Worm (Caenorhabditis elegans) whole organism, L4 larva: ENCODE results near the gene lipl-4.

Experiments
- D1046.2 ChIP-seq: fragments of 200-800 bp; sonication (Bioruptor generic); IDR thresholded peaks from 2 replicates; pipeline ENCODE4 v1.3.6; 2022; ENCODE audit warnings: missing genetic modification characterization, missing compliant biosample characterization
- F26F4.8 ChIP-seq: fragments of 200-800 bp; sonication (Bioruptor generic); conservative IDR thresholded peaks from 2 replicates; pipeline ENCODE4 v1.3.6; 2022; ENCODE audit warnings: missing genetic modification characterization, missing compliant biosample characterization
- R02D3.7 ChIP-seq: fragments of 150-350 bp; sonication (generic microtip); optimal IDR thresholded peaks from 3 replicates; lab custom pipeline; 2014; ENCODE audit warnings: missing biosample characterization, missing genetic modification characterization
- Y105C5A.15 ChIP-seq: fragments of 200-800 bp; sonication (Bioruptor generic); IDR thresholded peaks from 2 replicates; pipeline ENCODE4 v1.3.6; 2022; ENCODE audit warnings: missing genetic modification characterization, missing compliant biosample characterization
- Y5F2A.4 ChIP-seq: fragments of 200-800 bp; sonication (Bioruptor generic); optimal IDR thresholded peaks from 2 replicates; lab custom pipeline; 2018; ENCODE audit warnings: mild to moderate bottlenecking, missing genetic modification characterization, missing compliant biosample characterization
- ZK337.2 ChIP-seq: fragments of 200-800 bp; sonication (Bioruptor generic); IDR thresholded peaks from 2 replicates; pipeline ENCODE4 v1.3.6; 2022; ENCODE audit warnings: missing genetic modification reagents, missing genetic modification characterization, missing compliant biosample characterization
- ZK546.5 ChIP-seq, 2 experiments: sonication (generic microtip); optimal IDR thresholded peaks; 2 replicates each; lab custom pipeline; 2017; ENCODE audit warnings: missing biosample characterization in 2 of 2, missing genetic modification characterization in 2 of 2
- aha-1 ChIP-seq: fragments of 150-350 bp; peaks from one replicate; lab custom pipeline; 2014; ENCODE audit warnings: missing biosample characterization, missing genetic modification characterization
- aly-2 ChIP-seq: sonication (generic microtip); optimal IDR thresholded peaks from 2 replicates; lab custom pipeline; 2018; ENCODE audit warnings: missing biosample characterization, missing genetic modification characterization
- ama-1 ChIP-seq: fragments of 150-350 bp; optimal IDR thresholded peaks from 2 replicates; lab custom pipeline; 2014; ENCODE audit warnings: inconsistent platforms, mixed read lengths
- attf-4 ChIP-seq: sonication (generic microtip); optimal IDR thresholded peaks from 3 replicates; lab custom pipeline; 2017; ENCODE audit warnings: missing biosample characterization, missing genetic modification characterization
- ceh-28 ChIP-seq: fragments of 150-350 bp; optimal IDR thresholded peaks from 2 replicates; lab custom pipeline; 2014; ENCODE audit warnings: missing biosample characterization, missing genetic modification reagents, missing genetic modification characterization
- ceh-44 ChIP-seq: fragments of 200-800 bp; sonication (Bioruptor generic); IDR thresholded peaks from 2 replicates; pipeline ENCODE4 v1.3.6; 2022; ENCODE audit warnings: missing genetic modification reagents, missing genetic modification characterization, missing compliant biosample characterization
- ceh-62 ChIP-seq: sonication (generic microtip); optimal IDR thresholded peaks from 2 replicates; lab custom pipeline; 2017; ENCODE audit warnings: missing biosample characterization, missing genetic modification characterization
- ceh-82 ChIP-seq: sonication (generic microtip); optimal IDR thresholded peaks from 2 replicates; lab custom pipeline; 2017; ENCODE audit warnings: missing biosample characterization, missing genetic modification characterization
- daf-16 ChIP-seq, 3 experiments: sonication (generic microtip); optimal IDR thresholded peaks; 2 replicates each; lab custom pipeline; 2016 to 2017; ENCODE audit warnings: missing genetic modification characterization in 3 of 3, missing genetic modification reagents in 3 of 3, mild to moderate bottlenecking in 2 of 3, missing compliant biosample characterization in 2 of 3, missing biosample characterization in 1 of 3, moderate library complexity in 1 of 3
- daf-19 ChIP-seq: fragments of 200-800 bp; sonication (Bioruptor generic); conservative IDR thresholded peaks from 2 replicates; pipeline ENCODE4 v1.3.6; 2022; ENCODE audit warnings: missing genetic modification characterization, missing compliant biosample characterization
- dmd-6 ChIP-seq: fragments of 200-800 bp; sonication (Bioruptor generic); IDR thresholded peaks from 2 replicates; pipeline ENCODE4 v1.3.6; 2022; ENCODE audit warnings: missing genetic modification reagents, missing genetic modification characterization, missing compliant biosample characterization
- dmd-9 ChIP-seq: fragments of 200-800 bp; sonication (Bioruptor generic); IDR thresholded peaks from 2 replicates; pipeline ENCODE4 v1.3.6; 2022; ENCODE audit warnings: missing genetic modification reagents, missing genetic modification characterization, missing compliant biosample characterization
- dpl-1 ChIP-seq: fragments of 150-350 bp; optimal IDR thresholded peaks from 2 replicates; lab custom pipeline; 2014; ENCODE audit warnings: missing biosample characterization, missing genetic modification reagents, missing genetic modification characterization
- duxl-1 ChIP-seq: sonication (generic microtip); optimal IDR thresholded peaks from 2 replicates; lab custom pipeline; 2016; ENCODE audit warnings: mild to moderate bottlenecking, missing genetic modification characterization, moderate library complexity, missing compliant biosample characterization; ENCODE audit not compliant: poor library complexity
- hlh-11 ChIP-seq: fragments of 200-800 bp; sonication (Bioruptor generic); optimal IDR thresholded peaks from 2 replicates; lab custom pipeline; 2018; ENCODE audit warnings: mild to moderate bottlenecking, missing genetic modification characterization, missing compliant biosample characterization
- lim-7 ChIP-seq: fragments of 200-800 bp; sonication (Bioruptor generic); IDR thresholded peaks from 2 replicates; pipeline ENCODE4 v1.3.6; 2022; ENCODE audit warnings: missing genetic modification characterization, missing compliant biosample characterization
- lin-1 ChIP-seq: fragments of 200-800 bp; sonication (Bioruptor generic); IDR thresholded peaks from 2 replicates; pipeline ENCODE4 v1.3.6; 2022; ENCODE audit warnings: missing genetic modification reagents, missing genetic modification characterization, missing compliant biosample characterization
- lin-15B ChIP-seq: fragments of 150-350 bp; sonication (generic microtip); optimal IDR thresholded peaks from 3 replicates; lab custom pipeline; 2014; ENCODE audit warnings: missing biosample characterization, missing genetic modification characterization
- lin-29 ChIP-seq: fragments of 200-800 bp; sonication (Bioruptor generic); IDR thresholded peaks from 2 replicates; pipeline ENCODE4 v1.3.6; 2022; ENCODE audit warnings: missing genetic modification reagents, missing genetic modification characterization, missing compliant biosample characterization
- lin-39 ChIP-seq: fragments of 150-350 bp; optimal IDR thresholded peaks from 2 replicates; lab custom pipeline; 2014; ENCODE audit warnings: missing biosample characterization, missing genetic modification reagents, missing genetic modification characterization
- lir-3 ChIP-seq: sonication (generic microtip); optimal IDR thresholded peaks from 2 replicates; lab custom pipeline; 2016; ENCODE audit warnings: mild to moderate bottlenecking, missing genetic modification characterization, missing compliant biosample characterization
- madf-9 ChIP-seq: fragments of 200-800 bp; sonication (Bioruptor generic); conservative IDR thresholded peaks from 2 replicates; pipeline ENCODE4 v1.3.6; 2022; ENCODE audit warnings: missing genetic modification reagents, missing genetic modification characterization, missing compliant biosample characterization
- mdt-29 ChIP-seq: fragments of 200-800 bp; sonication (Bioruptor generic); IDR thresholded peaks from 2 replicates; pipeline ENCODE4 v1.3.6; 2022; ENCODE audit warnings: missing genetic modification reagents, missing genetic modification characterization, missing compliant biosample characterization
- mes-2 ChIP-seq: sonication (generic microtip); optimal IDR thresholded peaks from 2 replicates; lab custom pipeline; 2016; ENCODE audit warnings: missing genotype, mild to moderate bottlenecking, missing genetic modification characterization, missing compliant biosample characterization; ENCODE audit not compliant: poor library complexity, severe bottlenecking
- nhr-10 ChIP-seq: fragments of 150-350 bp; optimal IDR thresholded peaks from 2 replicates; lab custom pipeline; 2014; ENCODE audit warnings: missing biosample characterization, missing genetic modification characterization
- nhr-102 ChIP-seq: sonication (generic microtip); optimal IDR thresholded peaks from 2 replicates; lab custom pipeline; 2016; ENCODE audit warnings: mild to moderate bottlenecking, missing genetic modification characterization, moderate library complexity, missing compliant biosample characterization
- nhr-111 ChIP-seq: fragments of 200-800 bp; sonication (Bioruptor generic); optimal IDR thresholded peaks from 2 replicates; lab custom pipeline; 2018; ENCODE audit warnings: mild to moderate bottlenecking, missing genetic modification characterization, missing compliant biosample characterization
- nhr-42 ChIP-seq: fragments of 200-800 bp; sonication (Bioruptor generic); IDR thresholded peaks from 2 replicates; pipeline ENCODE4 v1.3.6; 2022; ENCODE audit warnings: missing genetic modification characterization, missing compliant biosample characterization
- nhr-77 ChIP-seq: fragments of 150-350 bp; optimal IDR thresholded peaks from 2 replicates; lab custom pipeline; 2014; ENCODE audit warnings: missing biosample characterization, missing genetic modification characterization
- pqm-1 ChIP-seq: sonication (generic microtip); optimal IDR thresholded peaks from 2 replicates; lab custom pipeline; 2017; ENCODE audit warnings: missing biosample characterization, missing genetic modification characterization
- rbr-2 ChIP-seq: sonication (generic microtip); optimal IDR thresholded peaks from 2 replicates; lab custom pipeline; 2016; ENCODE audit warnings: missing genotype, missing genetic modification characterization, missing compliant biosample characterization
- saeg-2 ChIP-seq: fragments of 200-800 bp; sonication (Bioruptor generic); IDR thresholded peaks from 2 replicates; pipeline ENCODE4 v1.3.6; 2022; ENCODE audit warnings: missing genetic modification reagents, missing genetic modification characterization, missing compliant biosample characterization
- snpc-1.2 ChIP-seq: fragments of 200-800 bp; sonication (Bioruptor generic); IDR thresholded peaks from 2 replicates; pipeline ENCODE4 v1.3.6; 2022; ENCODE audit warnings: missing genetic modification reagents, missing genetic modification characterization, missing compliant biosample characterization
- snpc-4 ChIP-seq: fragments of 150-350 bp; optimal IDR thresholded peaks from 2 replicates; lab custom pipeline; 2014; ENCODE audit warnings: missing biosample characterization, missing genetic modification characterization
- spr-3 ChIP-seq: fragments of 200-800 bp; sonication (Bioruptor generic); optimal IDR thresholded peaks from 2 replicates; lab custom pipeline; 2018; ENCODE audit warnings: mild to moderate bottlenecking, missing genetic modification characterization, missing compliant biosample characterization
- tag-97 ChIP-seq: fragments of 200-800 bp; sonication (Bioruptor generic); IDR thresholded peaks from 2 replicates; pipeline ENCODE4 v1.3.6; 2022; ENCODE audit warnings: missing genetic modification characterization, missing compliant biosample characterization
- unc-130 ChIP-seq: sonication (generic microtip); optimal IDR thresholded peaks from 2 replicates; lab custom pipeline; 2016; ENCODE audit warnings: missing genetic modification reagents, missing genetic modification characterization, missing compliant biosample characterization
- unc-62 ChIP-seq, 3 experiments: fragments of 150-350 bp in 1 of 3; sonication (generic microtip); optimal IDR thresholded peaks in 2 of 3; peaks in 1 of 3; 1 replicate in 1 of 3; 2 replicates in 2 of 3; lab custom pipeline; 2014 to 2017; ENCODE audit warnings: missing biosample characterization in 3 of 3, missing genetic modification characterization in 3 of 3, missing genetic modification reagents in 3 of 3, missing genotype in 1 of 3
- vab-7 ChIP-seq: fragments of 200-800 bp; sonication (Bioruptor generic); IDR thresholded peaks from 2 replicates; pipeline ENCODE4 v1.3.6; 2022; ENCODE audit warnings: missing genetic modification reagents, missing genetic modification characterization, missing compliant biosample characterization
- zip-11 ChIP-seq: fragments of 200-800 bp; sonication (Bioruptor generic); IDR thresholded peaks from 2 replicates; pipeline ENCODE4 v1.3.6; 2022; ENCODE audit warnings: missing genetic modification characterization, missing compliant biosample characterization
- zip-2 ChIP-seq: fragments of 150-350 bp; optimal IDR thresholded peaks from 2 replicates; lab custom pipeline; 2014; ENCODE audit warnings: missing biosample characterization, missing genetic modification characterization

lipl-4 gene

ce11 chrV:6559105-6559504 is 9.1 kb downstream of the lipl-4 start, which contains the start of gene spp-26:
Gene spp-26 (minus strand): TSS chrV:6559205.
- TF ChIP-seq unc-62 (GFP tag; optimal IDR thresholded peaks at IDR 0.05 in 1 of 2; lab: Kevin White, UChicago) (no peak), unc-62 (tag; optimal IDR thresholded peaks at IDR 0.05; lab: Kevin White, UChicago) (no peak), nhr-102 (no peak), zip-11 (no peak), nhr-42 (GFP tag; lab: Robert Waterston, UW) (no peak), Y5F2A.4 (GFP tag; lab: Kevin White, UChicago) (no peak), ZK546.5 (tag; optimal IDR thresholded peaks at IDR 0.05; lab: Kevin White, UChicago) (no peak), Y105C5A.15 (GFP tag; lab: Robert Waterston, UW) (no peak), nhr-111 (GFP tag; lab: Kevin White, UChicago) (no peak), daf-16 (GFP tag; optimal IDR thresholded peaks at IDR 0.05; lab: Kevin White, UChicago) (no peak), daf-16 (tag; optimal IDR thresholded peaks at IDR 0.05; lab: Kevin White, UChicago) (no peak), snpc-1.2 (GFP tag; lab: Robert Waterston, UW) (no peak), ceh-28 (tag; lab: Kevin White, UChicago) (no peak), unc-130 (GFP tag; lab: Kevin White, UChicago) (no peak), ceh-62 (tag; lab: Kevin White, UChicago) (no peak), ceh-82 (tag; lab: Kevin White, UChicago) (no peak), hlh-11 (tag; lab: Kevin White, UChicago) (no peak), vab-7 (GFP tag; lab: Robert Waterston, UW) (no peak), spr-3 (no peak)
- TF ChIP-seq, all 104 proteins: peak for 0

DNA sequence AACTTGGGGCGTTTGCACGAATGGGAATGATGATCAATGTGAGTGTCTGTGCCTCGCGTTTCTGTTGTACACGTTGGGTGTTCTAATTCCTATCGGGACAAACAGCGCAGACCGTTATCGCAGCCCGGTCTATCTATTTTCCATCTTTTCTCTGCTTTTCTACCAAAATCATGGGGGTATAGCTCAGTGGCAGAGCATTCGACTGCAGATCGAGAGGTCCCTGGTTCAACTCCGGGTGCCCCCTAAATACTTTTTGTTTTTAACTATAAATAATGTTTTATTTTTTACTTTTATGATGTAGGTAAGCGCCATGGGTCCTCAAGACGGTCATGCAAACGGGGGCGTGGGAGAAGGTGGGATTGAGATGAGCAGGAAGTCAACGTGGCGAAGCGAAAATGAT is 9.6 kb downstream of the lipl-4 start:
- TF ChIP-seq snpc-4, result no peak
- TF ChIP-seq pqm-1, result no peak
- TF ChIP-seq ZK546.5 (tag; optimal IDR thresholded peaks at IDR 0.05; lab: Kevin White, UChicago), result no peak
- peak; percentile 10; the same call in 1 of the 2 replicates for TF ChIP-seq saeg-2 (GFP tag; lab: Robert Waterston, UW)
- no peak for TF ChIP-seq dpl-1
- TF ChIP-seq mes-2, result no peak
- TF ChIP-seq ZK337.2 (GFP tag; lab: Robert Waterston, UW), result no peak; the same call in 1 of the 2 replicates
- TF ChIP-seq aha-1 (tag; lab: Kevin White, UChicago), result no peak
- no peak for TF ChIP-seq zip-11
- TF ChIP-seq ceh-44 (GFP tag; lab: Robert Waterston, UW), result peak; percentile 82; the same call in 1 of the 2 replicates
- TF ChIP-seq lin-39, result no peak
- TF ChIP-seq aly-2 (tag; lab: Kevin White, UChicago), result no peak
- TF ChIP-seq duxl-1 (tag; lab: Kevin White, UChicago), result no peak
- TF ChIP-seq daf-16 (GFP tag; optimal IDR thresholded peaks at IDR 0.05; lab: Kevin White, UChicago), result peak in 1 of 2 experiments; percentile 76
- peak; percentile 68 for TF ChIP-seq daf-16 (tag; optimal IDR thresholded peaks at IDR 0.05; lab: Kevin White, UChicago)
- TF ChIP-seq D1046.2 (GFP tag; lab: Robert Waterston, UW), result peak; percentile 52; the same call in 1 of the 2 replicates
- no peak; the same call in 1 of the 2 replicates for TF ChIP-seq vab-7 (GFP tag; lab: Robert Waterston, UW)
- peak in 1 of 2 experiments; percentile 11 for TF ChIP-seq unc-62 (GFP tag; optimal IDR thresholded peaks at IDR 0.05 in 1 of 2; lab: Kevin White, UChicago)
- TF ChIP-seq unc-62 (tag; optimal IDR thresholded peaks at IDR 0.05; lab: Kevin White, UChicago), result no peak
- TF ChIP-seq F26F4.8 (GFP tag; lab: Robert Waterston, UW), result peak; percentile 93
- TF ChIP-seq dmd-6, result no peak; the same call in none of the 2 replicates
- TF ChIP-seq dmd-9 (GFP tag; lab: Robert Waterston, UW), result peak; percentile 67; the same call in 1 of the 2 replicates
- TF ChIP-seq madf-9 (GFP tag; lab: Robert Waterston, UW), result peak; percentile 69
- TF ChIP-seq attf-4 (tag; lab: Kevin White, UChicago), result no peak
- peak; percentile 39 for TF ChIP-seq lir-3
- peak; percentile 96 for TF ChIP-seq lim-7 (GFP tag; lab: Robert Waterston, UW)
- TF ChIP-seq lin-1 (GFP tag; lab: Robert Waterston, UW), result no peak
- TF ChIP-seq mdt-29 (GFP tag; lab: Robert Waterston, UW), result no peak
- TF ChIP-seq Y105C5A.15 (GFP tag; lab: Robert Waterston, UW), result 0 out of 2 replicates have a peak, but pooled peaks have one; percentile 68
- TF ChIP-seq tag-97 (GFP tag; lab: Robert Waterston, UW), result no peak
- TF ChIP-seq lin-29 (GFP tag; lab: Robert Waterston, UW), result no peak
- no peak for TF ChIP-seq nhr-77
- no peak for TF ChIP-seq daf-19 (GFP tag; lab: Robert Waterston, UW)
- no peak for TF ChIP-seq R02D3.7 (tag; lab: Kevin White, UChicago)
- no peak for TF ChIP-seq lin-15B (tag; lab: Kevin White, UChicago)
- TF ChIP-seq rbr-2, result peak; percentile 44
- TF ChIP-seq zip-2 (tag; lab: Kevin White, UChicago), result no peak
- no peak for TF ChIP-seq ama-1
- no peak for TF ChIP-seq nhr-10 (tag; lab: Kevin White, UChicago)
- TF ChIP-seq snpc-1.2 (GFP tag; lab: Robert Waterston, UW), result no peak
